Worm (Caenorhabditis elegans): ENCODE measurements around the gene srh-209.
"Not testable (repeated sequence)": the region's sequence is repeated elsewhere in the genome, so short reads cannot be mapped to it uniquely, and the experiment has no call there.

srh-209 gene

ce11 chrV:18404767-18405166, at the start of gene srh-209:
Gene srh-209 (minus strand): TSS chrV:18404867.
- TF ChIP-seq ref-1 (GFP tag; conservative IDR thresholded peaks at IDR 0.05); T22C8.4 (GFP tag; IDR thresholded peaks at IDR 0.05); klf-2 (GFP tag; conservative IDR thresholded peaks at IDR 0.05): not testable (repeated sequence)

ce11 chrV:18444118-18444517, 39.5 kb upstream of the srh-209 start, which contains the start of gene ZK228.1:
Gene ZK228.1 (plus strand): TSS chrV:18444418.
- TF ChIP-seq klf-2 (GFP tag; conservative IDR thresholded peaks at IDR 0.05) (no peak), med-1 (GFP tag; optimal IDR thresholded peaks at IDR 0.05; ENCODE audit: insufficient read depth) (no peak), ref-1 (GFP tag; conservative IDR thresholded peaks at IDR 0.05) (no peak), T22C8.4 (GFP tag; IDR thresholded peaks at IDR 0.05) (no peak), cog-1 (tag; optimal IDR thresholded peaks at IDR 0.05) (no peak), ztf-29 (GFP tag; IDR thresholded peaks at IDR 0.05) (no peak), tab-1 (GFP tag; IDR thresholded peaks at IDR 0.05) (no peak), ztf-23 (GFP tag; IDR thresholded peaks at IDR 0.05) (no peak), flt-1 (GFP tag; IDR thresholded peaks at IDR 0.05) (no peak)

- TF ChIP-seq flt-1 (GFP tag; IDR thresholded peaks at IDR 0.05); T22C8.4 (GFP tag; IDR thresholded peaks at IDR 0.05); klf-2 (GFP tag; conservative IDR thresholded peaks at IDR 0.05): not testable (repeated sequence)
These were observed 34.8 kb upstream of the srh-209 start, which contains the start of gene ZK262.9 for ce11 chrV:18439469-18439868. Gene ZK262.9 (plus strand): TSS chrV:18439769.

DNA sequence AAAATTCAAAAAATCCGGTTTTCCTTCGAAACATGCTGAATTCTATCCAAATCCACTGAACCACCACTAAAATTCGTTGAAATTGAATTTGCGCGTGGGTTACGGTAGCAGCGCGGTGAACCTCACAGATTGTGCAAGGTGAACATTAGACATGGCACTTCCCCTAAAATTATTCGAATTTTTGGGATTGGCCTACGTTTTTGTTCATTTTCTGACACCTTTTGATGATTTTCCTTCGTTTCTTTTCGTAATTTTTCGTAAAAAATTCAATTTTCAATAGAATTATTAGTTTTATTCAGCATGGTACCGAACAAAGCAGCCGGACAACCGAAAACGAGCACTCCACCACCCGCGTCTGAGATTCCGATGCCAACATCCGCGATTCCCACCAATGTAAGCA, 33.4 kb upstream of the srh-209 start, which contains the start of gene ZK262.8:
Gene ZK262.8, plus strand, starts transcription at position 301 of the 400 bp plus-strand sequence.
- TF ChIP-seq flt-1 (GFP tag; IDR thresholded peaks at IDR 0.05) (no peak), T22C8.4 (GFP tag; IDR thresholded peaks at IDR 0.05) (no peak), klf-2 (GFP tag; conservative IDR thresholded peaks at IDR 0.05) (no peak), ztf-29 (GFP tag; IDR thresholded peaks at IDR 0.05) (no peak), med-1 (GFP tag; optimal IDR thresholded peaks at IDR 0.05; ENCODE audit: insufficient read depth) (no peak), cog-1 (tag; optimal IDR thresholded peaks at IDR 0.05) (no peak), tab-1 (GFP tag; IDR thresholded peaks at IDR 0.05) (no peak), ref-1 (GFP tag; conservative IDR thresholded peaks at IDR 0.05) (no peak), ztf-23 (GFP tag; IDR thresholded peaks at IDR 0.05) (no peak)

- no peak for TF ChIP-seq ztf-29 (GFP tag; IDR thresholded peaks at IDR 0.05)
- no peak for TF ChIP-seq flt-1 (GFP tag; IDR thresholded peaks at IDR 0.05)
- TF ChIP-seq T22C8.4 (GFP tag; IDR thresholded peaks at IDR 0.05), result no peak
These were observed 30.3 kb upstream of the srh-209 start, which contains the start of gene ZK262.20 for ce11 chrV:18434961-18435360. Gene ZK262.20 (minus strand): TSS chrV:18435061.

- TF ChIP-seq klf-2 (GFP tag; conservative IDR thresholded peaks at IDR 0.05) (no peak), med-1 (GFP tag; optimal IDR thresholded peaks at IDR 0.05; ENCODE audit: insufficient read depth) (no peak), T22C8.4 (GFP tag; IDR thresholded peaks at IDR 0.05) (no peak), cog-1 (tag; optimal IDR thresholded peaks at IDR 0.05) (no peak), ztf-23 (GFP tag; IDR thresholded peaks at IDR 0.05) (no peak), tab-1 (GFP tag; IDR thresholded peaks at IDR 0.05) (no peak), flt-1 (GFP tag; IDR thresholded peaks at IDR 0.05) (no peak), ztf-29 (GFP tag; IDR thresholded peaks at IDR 0.05) (no peak), ref-1 (GFP tag; conservative IDR thresholded peaks at IDR 0.05) (no peak)
These were observed 26.8 kb upstream of the srh-209 start, which contains the start of gene srw-82 for ce11 chrV:18431450-18431849. Gene srw-82 (plus strand): TSS chrV:18431750.

DNA sequence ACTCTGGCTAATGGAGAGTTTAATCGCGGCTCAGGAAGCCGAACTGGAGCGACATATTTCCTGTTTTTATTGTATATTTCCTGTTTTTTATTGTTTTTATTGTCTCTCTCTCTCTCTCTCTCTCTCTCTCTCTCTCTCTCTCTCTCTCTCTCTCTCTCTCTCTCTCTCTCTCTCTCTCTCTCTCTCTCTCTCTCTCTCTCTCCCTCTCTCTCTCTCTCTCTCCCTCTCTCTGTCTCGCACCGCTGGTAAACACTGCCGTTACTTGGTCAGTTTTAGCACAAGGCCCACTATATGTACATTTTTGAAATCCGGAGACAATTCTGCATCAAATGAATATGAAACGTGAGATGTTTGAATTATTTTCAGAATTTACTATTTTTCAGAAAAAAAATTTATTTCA, 26.2 kb upstream of the srh-209 start:
- no peak for TF ChIP-seq T22C8.4 (GFP tag; IDR thresholded peaks at IDR 0.05)
- TF ChIP-seq ztf-23 (GFP tag; IDR thresholded peaks at IDR 0.05), result no peak
- no peak for TF ChIP-seq tab-1 (GFP tag; IDR thresholded peaks at IDR 0.05)
- TF ChIP-seq med-1 (GFP tag; optimal IDR thresholded peaks at IDR 0.05; ENCODE audit: insufficient read depth), result no peak
- TF ChIP-seq cog-1 (tag; optimal IDR thresholded peaks at IDR 0.05), result no peak
- TF ChIP-seq flt-1 (GFP tag; IDR thresholded peaks at IDR 0.05), result no peak
- no peak for TF ChIP-seq ztf-29 (GFP tag; IDR thresholded peaks at IDR 0.05)
- TF ChIP-seq ref-1 (GFP tag; conservative IDR thresholded peaks at IDR 0.05), result no peak
- TF ChIP-seq klf-2 (GFP tag; conservative IDR thresholded peaks at IDR 0.05), result no peak

DNA sequence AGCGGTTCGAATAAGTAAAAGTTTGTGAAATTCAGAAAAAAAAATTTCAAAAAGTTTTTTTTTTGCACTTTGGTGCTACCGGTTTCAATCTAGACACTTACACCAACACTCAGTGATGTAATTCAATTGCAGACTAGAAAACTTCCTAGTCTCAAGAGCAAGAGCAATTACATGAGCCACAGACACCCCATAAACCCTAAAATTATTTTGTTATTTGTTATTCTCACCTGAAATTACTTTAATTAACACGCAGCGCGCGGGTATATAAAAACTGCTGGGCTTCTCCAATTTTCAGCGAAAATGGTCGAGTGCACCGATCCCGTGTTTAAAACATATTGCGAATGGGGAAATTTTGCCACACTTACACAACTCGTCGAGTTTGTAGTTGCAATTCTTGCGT, 21.6 kb upstream of the srh-209 start, which contains the start of gene srw-83:
Gene srw-83, plus strand, starts transcription at position 301 of the 400 bp plus-strand sequence.
- TF ChIP-seq med-1 (GFP tag; optimal IDR thresholded peaks at IDR 0.05; ENCODE audit: insufficient read depth) (no peak), T22C8.4 (GFP tag; IDR thresholded peaks at IDR 0.05) (no peak), cog-1 (tag; optimal IDR thresholded peaks at IDR 0.05) (no peak), ztf-29 (GFP tag; IDR thresholded peaks at IDR 0.05) (no peak), ztf-23 (GFP tag; IDR thresholded peaks at IDR 0.05) (no peak), ref-1 (GFP tag; conservative IDR thresholded peaks at IDR 0.05) (no peak), klf-2 (GFP tag; conservative IDR thresholded peaks at IDR 0.05) (no peak), flt-1 (GFP tag; IDR thresholded peaks at IDR 0.05) (no peak), tab-1 (GFP tag; IDR thresholded peaks at IDR 0.05) (no peak)

- TF ChIP-seq med-1 (GFP tag; optimal IDR thresholded peaks at IDR 0.05; ENCODE audit: insufficient read depth) (no peak), klf-2 (GFP tag; conservative IDR thresholded peaks at IDR 0.05) (no peak), cog-1 (tag; optimal IDR thresholded peaks at IDR 0.05) (no peak), ztf-23 (GFP tag; IDR thresholded peaks at IDR 0.05) (no peak), ref-1 (GFP tag; conservative IDR thresholded peaks at IDR 0.05) (no peak), T22C8.4 (GFP tag; IDR thresholded peaks at IDR 0.05) (no peak), tab-1 (GFP tag; IDR thresholded peaks at IDR 0.05) (no peak), ztf-29 (GFP tag; IDR thresholded peaks at IDR 0.05) (no peak), flt-1 (GFP tag; IDR thresholded peaks at IDR 0.05) (no peak)
These were observed 20.9 kb upstream of the srh-209 start, which contains the start of gene ZK262.19 for ce11 chrV:18425544-18425943. Gene ZK262.19 (minus strand): TSS chrV:18425644.

- TF ChIP-seq cog-1 (tag; optimal IDR thresholded peaks at IDR 0.05) (no peak), flt-1 (GFP tag; IDR thresholded peaks at IDR 0.05) (no peak), med-1 (GFP tag; optimal IDR thresholded peaks at IDR 0.05; ENCODE audit: insufficient read depth) (no peak), klf-2 (GFP tag; conservative IDR thresholded peaks at IDR 0.05) (no peak), ztf-23 (GFP tag; IDR thresholded peaks at IDR 0.05) (no peak), tab-1 (GFP tag; IDR thresholded peaks at IDR 0.05) (no peak), ref-1 (GFP tag; conservative IDR thresholded peaks at IDR 0.05) (no peak), T22C8.4 (GFP tag; IDR thresholded peaks at IDR 0.05) (no peak), ztf-29 (GFP tag; IDR thresholded peaks at IDR 0.05) (no peak)
These were observed 19.8 kb upstream of the srh-209 start, which contains the start of gene ZK262.4 for ce11 chrV:18424471-18424870. Gene ZK262.4 (minus strand): TSS chrV:18424571.
